Worm (Caenorhabditis elegans): Measurements from ENCODE around the gene dlat-2.

DNA sequence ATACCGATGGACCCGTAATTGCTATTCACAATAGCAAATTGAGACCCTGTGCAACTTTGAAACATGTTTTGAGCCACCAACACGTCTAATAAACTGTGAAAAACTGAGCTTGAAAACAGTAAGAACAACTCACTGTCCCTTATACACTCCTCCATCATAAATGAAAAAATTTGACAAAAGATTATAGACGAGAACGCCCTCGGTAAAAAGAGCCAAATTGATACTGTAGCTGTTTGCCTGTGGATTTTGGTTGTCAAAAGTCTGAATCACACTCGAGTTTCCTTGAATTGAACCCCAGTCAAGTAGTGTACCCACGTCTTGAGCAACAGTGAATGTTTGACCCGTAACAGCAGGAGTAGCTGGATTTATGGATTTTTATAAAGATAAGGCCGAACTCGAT, 39.4 kb upstream of the dlat-2 start:
- TF ChIP-seq pqm-1 (tag; optimal IDR thresholded peaks at IDR 0.05) (no peak), nhr-11 (tag; optimal IDR thresholded peaks at IDR 0.05) (no peak), zip-11 (GFP tag; IDR thresholded peaks at IDR 0.05) (no peak), lin-13 (GFP tag; optimal IDR thresholded peaks at IDR 0.05) (no peak)
